Fruit fly (Drosophila melanogaster) whole organism, pupa: ENCODE measurements around the gene Six4.

Experiments
- CG12605 ChIP-seq: fragments of 200-800 bp; sonication (Bioruptor generic); IDR thresholded peaks from 2 replicates; pipeline ENCODE4 v1.3.6; 2022; ENCODE audit warnings: missing biosample characterization, missing genetic modification characterization
- CG13204 ChIP-seq: fragments of 200-800 bp; sonication (Bioruptor generic); optimal IDR thresholded peaks from 2 replicates; lab custom pipeline; 2018; ENCODE audit warnings: missing biosample characterization, mild to moderate bottlenecking, missing genetic modification characterization, moderate library complexity
- CG17806 ChIP-seq: fragments of 200-800 bp; sonication (Bioruptor generic); optimal IDR thresholded peaks from 2 replicates; lab custom pipeline; 2018; ENCODE audit warnings: missing biosample characterization, mild to moderate bottlenecking, missing genetic modification characterization, moderate library complexity
- CG8159 ChIP-seq: fragments of 200-800 bp; sonication (Bioruptor generic); optimal IDR thresholded peaks from 3 replicates; lab custom pipeline; 2018; ENCODE audit warnings: missing biosample characterization, mild to moderate bottlenecking, missing genetic modification characterization, moderate library complexity
- EcR ChIP-seq: fragments of 200-800 bp; sonication (Bioruptor generic); optimal IDR thresholded peaks from 3 replicates; lab custom pipeline; 2019; ENCODE audit warnings: missing biosample characterization, missing genetic modification characterization, mild to moderate bottlenecking, moderate library complexity, missing genetic modification reagents
- Ets98B ChIP-seq: fragments of 200-800 bp; sonication (Bioruptor generic); IDR thresholded peaks from 2 replicates; pipeline ENCODE4 v1.3.6; 2022; ENCODE audit warnings: missing biosample characterization, missing genetic modification characterization
- Pif1B ChIP-seq: fragments of 200-800 bp; sonication (Bioruptor generic); optimal IDR thresholded peaks from 3 replicates; lab custom pipeline; 2016; ENCODE audit warnings: missing biosample characterization, missing genetic modification characterization
- fd96Ca ChIP-seq: fragments of 200-800 bp; sonication (Bioruptor generic); IDR thresholded peaks from 3 replicates; pipeline ENCODE4 v1.3.6; 2022; ENCODE audit warnings: missing biosample characterization, missing genetic modification characterization
- rn ChIP-seq: fragments of 200-800 bp; sonication (Bioruptor generic); IDR thresholded peaks from 2 replicates; pipeline ENCODE4 v1.3.6; 2022; ENCODE audit warnings: missing biosample characterization, missing genetic modification characterization

- TF ChIP-seq CG13204 (no peak), rn (GFP tag; lab: Robert Waterston, UW) (no peak), Ets98B (GFP tag; lab: Robert Waterston, UW) (no peak; the same call in 1 of the 2 replicates), EcR (no peak), Pif1B (GFP tag; lab: Kevin White, UChicago) (no peak), CG17806 (tag; lab: Kevin White, UChicago) (no peak), CG8159 (no peak), CG12605 (no peak), fd96Ca (GFP tag; lab: Robert Waterston, UW) (no peak)
These were observed 34.7 kb upstream of the Six4 start for dm6 chr3L:20826950-20827910.
